Worm (Caenorhabditis elegans): Measurements from ENCODE around the gene K08H2.4.

DNA sequence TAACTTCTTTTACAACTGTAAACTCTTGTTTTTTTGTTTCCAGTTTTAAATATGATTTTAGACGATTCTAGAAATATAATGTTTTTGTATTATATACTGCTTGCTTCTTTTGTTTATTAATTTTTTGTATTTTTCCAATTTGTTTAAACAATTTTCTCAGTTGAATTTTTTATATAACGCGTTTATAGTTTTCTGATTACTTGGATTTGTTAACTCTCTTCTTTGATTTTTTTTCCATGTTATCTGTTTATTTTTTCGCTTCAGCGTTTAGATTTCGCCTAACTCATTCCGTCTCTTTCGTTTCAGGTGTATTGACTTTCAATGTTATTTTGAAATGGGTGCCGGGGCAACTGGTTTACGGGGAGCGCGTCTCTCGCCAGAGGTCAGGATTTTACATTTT, 47.4 kb upstream of the K08H2.4 start, which contains the start of gene gpa-6:
- no peak for TF ChIP-seq lin-11 (tag; optimal IDR thresholded peaks at IDR 0.05)
- no peak for TF ChIP-seq fos-1 (tag; optimal IDR thresholded peaks at IDR 0.05)
- no peak for TF ChIP-seq gmeb-1 (tag; optimal IDR thresholded peaks at IDR 0.05)
- TF ChIP-seq ceh-82 (tag; optimal IDR thresholded peaks at IDR 0.05) = no peak
- no peak for TF ChIP-seq nhr-23 (tag; optimal IDR thresholded peaks at IDR 0.05)
- TF ChIP-seq nhr-12 (tag; optimal IDR thresholded peaks at IDR 0.05) = no peak
- no peak for TF ChIP-seq blmp-1 (tag; optimal IDR thresholded peaks at IDR 0.05; ENCODE audit: insufficient read depth)
- no peak for TF ChIP-seq zag-1 (tag; optimal IDR thresholded peaks at IDR 0.05)
- TF ChIP-seq aly-2 (tag; optimal IDR thresholded peaks at IDR 0.05) = no peak
- TF ChIP-seq nhr-11 (tag; optimal IDR thresholded peaks at IDR 0.05) = no peak
- TF ChIP-seq ztf-1 (GFP tag; conservative IDR thresholded peaks at IDR 0.05) = no peak
- no peak for TF ChIP-seq F13H6.1 (tag; optimal IDR thresholded peaks at IDR 0.05)
- no peak for TF ChIP-seq ztf-11 (tag; optimal IDR thresholded peaks at IDR 0.05)
